Fruit fly (Drosophila melanogaster): Measurements from ENCODE around the gene ttm2.

Gene ttm2

DNA sequence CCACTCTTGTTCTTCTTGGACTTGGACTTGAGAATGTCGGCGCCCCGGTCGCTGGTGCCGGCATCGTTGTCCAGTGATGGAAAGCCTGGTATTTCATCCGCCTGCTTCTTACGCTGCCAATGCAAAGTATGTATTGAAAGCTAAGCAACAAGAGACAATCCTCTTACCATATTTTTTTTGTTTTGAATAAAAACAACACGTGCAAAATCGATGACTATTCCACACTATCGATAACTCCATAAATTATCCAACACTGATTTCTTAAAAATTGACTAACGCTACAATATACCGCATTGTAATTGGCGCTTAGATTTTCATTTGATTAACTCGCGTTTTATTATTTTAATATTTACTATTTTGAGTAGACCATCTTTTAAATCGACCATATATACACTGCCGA lies 49.5 kb downstream of the ttm2 start, which contains the start of gene CG32344 (continued):
- no peak for TF ChIP-seq Meics (GFP tag; optimal IDR thresholded peaks at IDR 0.05)
- TF ChIP-seq sob (GFP tag; IDR thresholded peaks at IDR 0.05) = no peak
- TF ChIP-seq CG3065 (GFP tag; optimal IDR thresholded peaks at IDR 0.05) = no peak
- no peak for TF ChIP-seq CG15269 (tag; optimal IDR thresholded peaks at IDR 0.05)
- TF ChIP-seq Lpt (GFP tag; optimal IDR thresholded peaks at IDR 0.05) = no peak
- TF ChIP-seq nerfin-1 (tag; optimal IDR thresholded peaks at IDR 0.05) = no peak
- no peak for TF ChIP-seq seq (GFP tag; IDR thresholded peaks at IDR 0.05)
- no peak for TF ChIP-seq HLHmδ (GFP tag; optimal IDR thresholded peaks at IDR 0.05)
- peak; percentile 40 for TF ChIP-seq grn (GFP tag; optimal IDR thresholded peaks at IDR 0.05)
- no peak for TF ChIP-seq dmrt11E (tag; optimal IDR thresholded peaks at IDR 0.05)
- no peak for TF ChIP-seq CG10274 (GFP tag; optimal IDR thresholded peaks at IDR 0.05)
- TF ChIP-seq ato (GFP tag; IDR thresholded peaks at IDR 0.05; ENCODE audit: partially characterized antibody) = peak; percentile 29; the same call in 1 of the 2 replicates
- no peak for TF ChIP-seq ap (GFP tag; IDR thresholded peaks at IDR 0.05)
- TF ChIP-seq bigmax (GFP tag; optimal IDR thresholded peaks at IDR 0.05) = no peak
- no peak for TF ChIP-seq insv (GFP tag; optimal IDR thresholded peaks at IDR 0.05)
- TF ChIP-seq lmd (GFP tag; IDR thresholded peaks at IDR 0.05) = no peak
- TF ChIP-seq D19A (tag; optimal IDR thresholded peaks at IDR 0.05) = no peak
- peak; percentile 82 for TF ChIP-seq BEAF-32 (GFP tag; optimal IDR thresholded peaks at IDR 0.05)
- no peak for TF ChIP-seq lab (GFP tag; optimal IDR thresholded peaks at IDR 0.05)
- no peak for TF ChIP-seq CG12769 (tag; optimal IDR thresholded peaks at IDR 0.05)
- peak; percentile 36; the same call in 1 of the 2 replicates for TF ChIP-seq CG42726 (GFP tag; IDR thresholded peaks at IDR 0.05; ENCODE audit: partially characterized antibody)
- no peak for TF ChIP-seq nau (GFP tag; optimal IDR thresholded peaks at IDR 0.05)
- peak; percentile 44 for TF ChIP-seq CG4617 (GFP tag; optimal IDR thresholded peaks at IDR 0.05; ENCODE audit: borderline replicate concordance)
- no peak for TF ChIP-seq Hmx (GFP tag; optimal IDR thresholded peaks at IDR 0.05)
- no peak for TF ChIP-seq CG7839 (tag; optimal IDR thresholded peaks at IDR 0.05)
- TF ChIP-seq CG16863 (GFP tag; optimal IDR thresholded peaks at IDR 0.05) = no peak
- no peak for TF ChIP-seq otp (GFP tag; IDR thresholded peaks at IDR 0.05)
- no peak for TF ChIP-seq CG2875 (GFP tag; optimal IDR thresholded peaks at IDR 0.05)
- no peak for TF ChIP-seq sens-2 (GFP tag; IDR thresholded peaks at IDR 0.05)
- no peak for TF ChIP-seq Awh (GFP tag; IDR thresholded peaks at IDR 0.05)
- TF ChIP-seq klu (GFP tag; IDR thresholded peaks at IDR 0.05) = no peak
- no peak for TF ChIP-seq HHEX (GFP tag; optimal IDR thresholded peaks at IDR 0.05)
- TF ChIP-seq Sox102F (GFP tag; optimal IDR thresholded peaks at IDR 0.05) = no peak
- no peak for TF ChIP-seq CG4424 (GFP tag; optimal IDR thresholded peaks at IDR 0.05)
- no peak for TF ChIP-seq CG11723 (GFP tag; optimal IDR thresholded peaks at IDR 0.05)
- peak; percentile 25 for TF ChIP-seq CG8290 (GFP tag; optimal IDR thresholded peaks at IDR 0.05)
- TF ChIP-seq CG8290 (tag; optimal IDR thresholded peaks at IDR 0.05) = no peak
- TF ChIP-seq Hr3 (GFP tag; optimal IDR thresholded peaks at IDR 0.05) = no peak
- no peak for TF ChIP-seq ab (GFP tag; optimal IDR thresholded peaks at IDR 0.05)
- TF ChIP-seq vnd (GFP tag; IDR thresholded peaks at IDR 0.05; ENCODE audit: partially characterized antibody) = peak; percentile 34; the same call in 1 of the 3 replicates
- no peak for TF ChIP-seq chn (GFP tag; optimal IDR thresholded peaks at IDR 0.05)
- no peak for TF ChIP-seq CG31224 (GFP tag; IDR thresholded peaks at IDR 0.05)
- TF ChIP-seq shn (GFP tag; optimal IDR thresholded peaks at IDR 0.05) = no peak
- no peak for TF ChIP-seq Ssrp (tag; optimal IDR thresholded peaks at IDR 0.05)
- no peak for TF ChIP-seq CG15479 (GFP tag; optimal IDR thresholded peaks at IDR 0.05)
- no peak for TF ChIP-seq gcm (GFP tag; optimal IDR thresholded peaks at IDR 0.05)
- TF ChIP-seq Med (GFP tag) = peak; percentile 74
- peak in 1 of 2 experiments; percentile 8 for TF ChIP-seq Pdp1 (GFP tag; optimal IDR thresholded peaks at IDR 0.05)
- TF ChIP-seq CG32767 (GFP tag; IDR thresholded peaks at IDR 0.05) = no peak
- no peak for TF ChIP-seq CG14050 (GFP tag; IDR thresholded peaks at IDR 0.05)
- TF ChIP-seq CG13287 (GFP tag; IDR thresholded peaks at IDR 0.05; ENCODE audit: partially characterized antibody) = peak; percentile 81
